Worm (Caenorhabditis elegans): ENCODE results near the gene srw-120.

srw-120 gene

ce11 chrV:2999736-3000135 is 3.7 kb upstream of the srw-120 start, which contains the start of gene srw-119:
TSS of gene srw-119 (minus strand) at chrV:2999836.
- TF ChIP-seq unc-130 (tag; optimal IDR thresholded peaks at IDR 0.05) (no peak), nhr-28 (tag; optimal IDR thresholded peaks at IDR 0.05) (no peak), hpl-2 (GFP tag; optimal IDR thresholded peaks at IDR 0.05) (no peak), ceh-88 (GFP tag; IDR thresholded peaks at IDR 0.05) (no peak), nhr-84 (tag; optimal IDR thresholded peaks at IDR 0.05) (no peak), sox-4 (tag; optimal IDR thresholded peaks at IDR 0.05) (no peak), nhr-85 (tag) (no peak), pag-3 (tag; optimal IDR thresholded peaks at IDR 0.05; ENCODE audit: borderline replicate concordance, insufficient read depth) (no peak), dsc-1 (tag; optimal IDR thresholded peaks at IDR 0.05) (no peak), vab-15 (tag; optimal IDR thresholded peaks at IDR 0.05) (no peak), ceh-8 (GFP tag; optimal IDR thresholded peaks at IDR 0.05) (no peak), fos-1 (tag; optimal IDR thresholded peaks at IDR 0.05) (no peak), efl-1 (optimal IDR thresholded peaks at IDR 0.05) (no peak), efl-1 (GFP tag; optimal IDR thresholded peaks at IDR 0.05 in 1 of 2) (no peak), nhr-20 (tag; optimal IDR thresholded peaks at IDR 0.05) (no peak), ceh-63 (GFP tag; optimal IDR thresholded peaks at IDR 0.05) (no peak), lin-14 (GFP tag; optimal IDR thresholded peaks at IDR 0.05) (no peak), mep-1 (tag; optimal IDR thresholded peaks at IDR 0.05) (no peak), nhr-90 (tag; optimal IDR thresholded peaks at IDR 0.05; ENCODE audit: poor library complexity) (no peak)

DNA sequence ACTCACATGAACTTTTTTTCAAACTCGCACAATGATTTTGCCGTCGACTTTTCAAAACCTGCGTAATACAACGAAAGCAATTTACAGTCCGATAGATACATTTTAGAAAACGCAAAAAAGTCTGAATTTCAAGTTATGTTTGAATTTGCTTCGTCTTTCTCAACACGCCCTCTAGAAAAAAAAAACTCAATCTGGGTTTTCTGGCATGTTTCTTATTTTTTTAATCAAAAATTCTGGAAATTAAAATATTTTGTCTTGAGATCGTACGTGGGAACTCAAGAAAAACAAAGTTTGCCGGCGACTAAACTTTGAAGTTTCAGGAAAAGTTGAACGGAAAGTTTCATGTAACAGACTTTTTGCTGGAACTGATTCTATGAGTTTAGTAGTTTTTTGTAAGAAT is 2.2 kb downstream of the srw-120 start, which contains the start of gene srw-115:
Gene srw-115, minus strand, starts transcription at position 101 of the 400 bp plus-strand sequence.
- TF ChIP-seq rnt-1 (tag; optimal IDR thresholded peaks at IDR 0.05) (no peak), unc-86 (tag; optimal IDR thresholded peaks at IDR 0.05) (no peak), alr-1 (tag; optimal IDR thresholded peaks at IDR 0.05; ENCODE audit: borderline replicate concordance) (no peak), fkh-8 (tag; optimal IDR thresholded peaks at IDR 0.05) (no peak), hpl-2 (GFP tag; optimal IDR thresholded peaks at IDR 0.05) (no peak), sox-4 (tag; optimal IDR thresholded peaks at IDR 0.05) (no peak), lin-35 (GFP tag; optimal IDR thresholded peaks at IDR 0.05) (no peak), C16A3.4 (tag; optimal IDR thresholded peaks at IDR 0.05) (no peak), hlh-4 (tag; optimal IDR thresholded peaks at IDR 0.05) (no peak), unc-62 (GFP tag; optimal IDR thresholded peaks at IDR 0.05) (no peak), snpc-4 (tag; optimal IDR thresholded peaks at IDR 0.05) (no peak), jun-1 (tag; optimal IDR thresholded peaks at IDR 0.05) (no peak), pax-3 (tag; optimal IDR thresholded peaks at IDR 0.05) (no peak), grh-1 (GFP tag; IDR thresholded peaks at IDR 0.05) (no peak), vab-15 (tag; optimal IDR thresholded peaks at IDR 0.05) (no peak), lsy-2 (tag; optimal IDR thresholded peaks at IDR 0.05) (no peak), fkh-4 (tag; optimal IDR thresholded peaks at IDR 0.05; ENCODE audit: borderline replicate concordance) (no peak), mdl-1 (tag; optimal IDR thresholded peaks at IDR 0.05) (no peak), zip-4 (GFP tag; optimal IDR thresholded peaks at IDR 0.05) (no peak)

- TF ChIP-seq lin-15B (tag; optimal IDR thresholded peaks at IDR 0.05) (no peak), blmp-1 (tag; optimal IDR thresholded peaks at IDR 0.05) (no peak), Y116A8C.19 (tag; optimal IDR thresholded peaks at IDR 0.05; ENCODE audit: borderline replicate concordance) (no peak), jun-1 (tag; optimal IDR thresholded peaks at IDR 0.05) (no peak)
These were observed 3.9 kb downstream of the srw-120 start for ce11 chrV:2992060-2992459.

ce11 chrV:2991485-2991884 is 4.5 kb downstream of the srw-120 start, which contains the start of gene srw-121:
TSS of gene srw-121 (minus strand) at chrV:2991585.
- TF ChIP-seq hpl-2 (GFP tag; optimal IDR thresholded peaks at IDR 0.05) (no peak), nhr-77 (tag; optimal IDR thresholded peaks at IDR 0.05) (no peak), nhr-20 (tag; optimal IDR thresholded peaks at IDR 0.05) (no peak), zag-1 (tag; optimal IDR thresholded peaks at IDR 0.05) (no peak), efl-3 (GFP tag; optimal IDR thresholded peaks at IDR 0.05) (no peak), skn-1 (tag; optimal IDR thresholded peaks at IDR 0.05) (no peak), snu-23 (GFP tag; optimal IDR thresholded peaks at IDR 0.05) (no peak), nhr-47 (tag; optimal IDR thresholded peaks at IDR 0.05) (no peak), ama-1 (optimal IDR thresholded peaks at IDR 0.05) (no peak), zip-4 (GFP tag; optimal IDR thresholded peaks at IDR 0.05) (no peak), alr-1 (tag; optimal IDR thresholded peaks at IDR 0.05; ENCODE audit: borderline replicate concordance) (no peak), unc-130 (tag; optimal IDR thresholded peaks at IDR 0.05) (no peak), egl-27 (tag; optimal IDR thresholded peaks at IDR 0.05) (no peak)

Data from whole organism, L1 larva.